Fruit fly (Drosophila melanogaster) whole organism, larva: ENCODE measurements around the gene CG13613.

Experiments used
- noc ChIP-seq: fragments of 200-800 bp; sonication (Bioruptor generic); optimal IDR thresholded peaks from 3 replicates; lab custom pipeline; 2019; ENCODE audit warnings: missing biosample characterization, mild to moderate bottlenecking, missing genetic modification characterization, moderate library complexity

CG13613 gene

DNA sequence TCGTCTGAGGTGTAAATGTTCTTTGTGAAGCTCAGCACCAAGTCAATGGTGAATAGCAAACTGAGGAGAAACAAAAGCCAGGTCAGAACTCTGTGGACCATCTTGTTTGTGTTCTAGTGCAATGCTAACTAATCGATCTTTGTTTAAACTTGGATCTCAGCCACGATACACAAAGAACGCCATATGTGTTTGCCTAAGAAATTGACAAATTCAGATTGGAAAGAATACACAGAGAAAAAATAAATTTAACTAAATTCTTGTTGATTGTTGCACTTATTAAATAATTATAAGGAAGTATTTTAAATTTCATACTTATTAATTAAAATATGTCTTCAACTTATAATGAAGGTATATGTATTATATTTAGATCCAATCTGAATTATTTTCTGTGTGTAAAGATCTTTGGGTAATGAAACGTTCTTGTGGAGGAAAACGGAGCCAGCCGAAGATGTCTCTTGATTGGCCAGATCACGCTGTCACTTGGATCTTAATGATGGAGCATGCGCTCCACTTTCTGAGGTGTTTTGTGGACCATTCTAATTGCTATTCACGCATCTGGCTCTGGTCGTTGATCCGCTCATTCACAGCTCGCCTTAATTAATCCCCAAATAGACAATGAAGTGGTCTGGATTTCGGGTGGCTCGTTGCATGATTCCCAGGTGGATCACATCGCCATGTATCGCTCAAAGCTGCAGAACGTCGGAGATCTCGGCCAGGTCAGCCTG is at the start of gene CG13613, which contains the start of gene CG17784:
Gene CG13613 (plus strand): TSS at position 675 of the 725 bp plus-strand sequence.
Gene CG17784 (minus strand): TSS at position 101 of the 725 bp plus-strand sequence.
- TF ChIP-seq noc (tag; lab: Kevin White, UChicago), result no peak

- no peak for TF ChIP-seq noc (tag; lab: Kevin White, UChicago)
Observed at dm6 chr3R:24318217-24319082, 46.9 kb upstream of the CG13613 start, which contains the start of the genes Nab2 and BRWD3. TSS of gene Nab2 (minus strand) at chr3R:24318419. TSS of gene BRWD3 (plus strand) at chr3R:24319000.

DNA sequence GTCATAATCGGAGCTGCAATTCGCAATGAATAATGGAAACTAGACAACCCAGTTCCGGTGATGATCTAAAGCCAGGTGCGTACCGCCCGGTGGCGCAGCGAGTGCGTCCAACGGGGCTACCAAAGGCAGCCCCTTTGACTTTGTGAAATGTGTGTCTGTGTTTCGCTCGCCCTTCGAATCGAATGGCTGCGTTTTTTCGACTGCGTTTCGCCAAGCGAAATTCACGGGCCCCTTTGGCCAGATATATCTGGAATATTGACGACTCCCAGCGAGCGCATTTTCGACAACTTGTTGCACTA is 46.3 kb upstream of the CG13613 start:
- TF ChIP-seq noc (tag; lab: Kevin White, UChicago), result no peak

dm6 chr3R:24319632-24320341 is 45.6 kb upstream of the CG13613 start:
- TF ChIP-seq noc (tag; lab: Kevin White, UChicago), result no peak

dm6 chr3R:24320342-24320711 is 45.0 kb upstream of the CG13613 start:
- TF ChIP-seq noc (tag; lab: Kevin White, UChicago), result no peak

DNA sequence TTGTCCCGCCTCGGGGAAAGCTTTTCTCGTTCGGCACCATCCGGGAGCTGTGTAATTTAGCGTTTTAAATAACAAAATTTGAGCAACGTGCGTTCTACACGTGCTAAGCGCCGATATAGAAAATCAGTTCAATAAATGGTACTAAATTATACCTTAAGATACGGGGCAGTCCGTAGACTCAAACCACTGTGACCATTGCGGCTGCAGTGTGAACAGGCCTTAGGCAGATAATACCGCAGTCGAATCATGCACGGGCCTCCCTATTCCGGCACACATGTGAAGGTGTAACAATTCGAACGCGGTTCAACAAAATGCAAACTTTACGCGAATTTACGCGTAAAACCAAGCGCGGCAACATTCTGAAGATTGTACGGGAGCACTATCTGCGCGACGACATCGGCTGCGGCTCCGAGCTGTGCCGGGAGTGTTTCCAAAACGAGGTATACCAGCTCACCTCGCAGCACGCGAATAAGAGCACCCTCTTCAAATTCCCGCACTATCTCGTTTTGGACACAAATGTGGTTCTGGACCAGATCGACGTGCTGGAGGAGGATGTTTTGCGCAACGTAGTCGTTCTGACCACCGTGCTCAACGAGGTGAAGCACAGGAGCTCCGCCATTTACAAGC is 32.1 kb upstream of the CG13613 start, which contains the start of the genes Rrp5 and Dis3:
Gene Rrp5 (minus strand): TSS at position 135 of the 627 bp plus-strand sequence.
Gene Dis3 (plus strand): TSS at position 252 of the 627 bp plus-strand sequence.
- no peak for TF ChIP-seq noc (tag; lab: Kevin White, UChicago)

dm6 chr3R:24336622-24337021 is 28.7 kb upstream of the CG13613 start, which contains the start of gene CG6432:
TSS of gene CG6432 (plus strand) at chr3R:24336922.
- TF ChIP-seq noc (tag; lab: Kevin White, UChicago), result no peak

dm6 chr3R:24341251-24341650 is 24.1 kb upstream of the CG13613 start, which contains the start of gene Ms:
TSS of gene Ms (plus strand) at chr3R:24341551.
- TF ChIP-seq noc (tag; lab: Kevin White, UChicago), result no peak

DNA sequence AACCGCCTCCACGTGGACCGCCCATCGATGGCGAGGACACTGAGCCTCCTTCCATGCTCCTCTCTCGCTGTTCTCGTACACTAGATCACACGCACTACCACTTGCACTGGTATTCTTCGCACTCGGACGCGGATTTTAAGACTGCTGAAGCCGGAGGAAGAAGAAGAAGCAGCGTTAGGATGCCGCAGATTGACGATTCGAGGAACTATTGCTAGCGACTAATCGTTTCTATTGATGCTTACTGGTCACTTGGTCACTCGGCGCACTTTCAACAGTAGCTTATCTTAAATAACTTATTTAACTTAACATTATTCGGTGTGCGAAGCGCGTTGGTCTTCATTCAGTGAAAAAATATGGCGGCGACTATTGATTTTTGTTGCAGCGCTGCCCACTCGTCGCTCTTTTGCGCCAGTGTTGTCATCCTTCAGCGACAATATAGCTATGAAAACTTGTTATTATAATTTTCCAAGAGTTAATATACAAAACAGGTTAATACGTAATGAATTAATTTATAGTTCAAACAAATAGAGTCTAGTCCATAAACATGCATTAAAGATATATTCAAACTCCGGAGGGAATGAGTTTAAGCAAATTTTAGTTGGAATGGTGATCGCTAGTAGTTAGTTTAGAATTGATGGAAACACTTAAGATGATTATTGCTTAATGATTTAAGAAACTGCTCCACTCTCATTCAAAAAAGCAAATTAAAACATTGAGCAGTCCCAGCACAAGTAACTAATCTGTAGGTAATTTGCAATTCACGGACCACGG is 16.7 kb upstream of the CG13613 start, which contains the start of the genes CG5746 and CG6454:
Gene CG5746 (minus strand): TSS at position 372 of the 771 bp plus-strand sequence.
Gene CG6454 (plus strand): TSS at position 763 of the 771 bp plus-strand sequence.
- TF ChIP-seq noc (tag; lab: Kevin White, UChicago), result no peak

- no peak for TF ChIP-seq noc (tag; lab: Kevin White, UChicago)
Observed at dm6 chr3R:24353448-24353847, 11.9 kb upstream of the CG13613 start.

dm6 chr3R:24357698-24358097 is 7.7 kb upstream of the CG13613 start, which contains the start of gene Golgin84:
TSS of gene Golgin84 (minus strand) at chr3R:24357938.
- no peak for TF ChIP-seq noc (tag; lab: Kevin White, UChicago)

dm6 chr3R:24359957-24360356 is 5.4 kb upstream of the CG13613 start, which contains the start of gene CG18528:
TSS of gene CG18528 (minus strand) at chr3R:24360144.
- no peak for TF ChIP-seq noc (tag; lab: Kevin White, UChicago)

- TF ChIP-seq noc (tag; lab: Kevin White, UChicago), result no peak
Observed at dm6 chr3R:24361583-24361982, 3.8 kb upstream of the CG13613 start, which contains the start of the genes CG5762 and CG33339. TSS of gene CG5762 (minus strand) at chr3R:24361683. TSS of gene CG33339 (plus strand) at chr3R:24361847.

dm6 chr3R:24362838-24363237 is 2.5 kb upstream of the CG13613 start, which contains the start of gene CG33340:
TSS of gene CG33340 (plus strand) at chr3R:24363138.
- no peak for TF ChIP-seq noc (tag; lab: Kevin White, UChicago)
